Fruit fly (Drosophila melanogaster) whole organism, embryonic: Measurements from ENCODE around the gene p24-2.

Experiments used
- C15 ChIP-seq: fragments of 200-800 bp; sonication (Bioruptor generic); IDR thresholded peaks from 3 replicates; pipeline ENCODE4 v1.3.6; 2022; ENCODE audit warnings: missing biosample characterization, missing genetic modification characterization
- CG10267 ChIP-seq: fragments of 200-800 bp; sonication (Bioruptor generic); optimal IDR thresholded peaks from 2 replicates; lab custom pipeline; 2018; ENCODE audit warnings: missing biosample characterization, mild to moderate bottlenecking, missing genetic modification characterization, moderate library complexity
- CG10366 ChIP-seq: fragments of 200-800 bp; sonication (Bioruptor generic); IDR thresholded peaks from 2 replicates; pipeline ENCODE4 v1.3.6; 2022; ENCODE audit warnings: missing biosample characterization, missing genetic modification characterization
- CG12155 ChIP-seq: fragments of 200-800 bp; sonication (Bioruptor generic); optimal IDR thresholded peaks from 3 replicates; lab custom pipeline; 2016; ENCODE audit warnings: missing biosample characterization, missing genetic modification characterization
- CG1233 ChIP-seq: fragments of 200-800 bp; sonication (Bioruptor generic); optimal IDR thresholded peaks from 4 replicates; lab custom pipeline; 2018; ENCODE audit warnings: missing biosample characterization, mild to moderate bottlenecking, missing genetic modification characterization
- CG12391 ChIP-seq: fragments of 200-800 bp; sonication (Bioruptor generic); optimal IDR thresholded peaks from 3 replicates; lab custom pipeline; 2018; ENCODE audit warnings: missing biosample characterization, mild to moderate bottlenecking, missing genetic modification characterization, moderate library complexity
- CG12744 ChIP-seq: fragments of 200-800 bp; sonication (Bioruptor generic); optimal IDR thresholded peaks from 2 replicates; lab custom pipeline; 2016; ENCODE audit warnings: missing biosample characterization, missing genetic modification characterization
- CG13287 ChIP-seq: fragments of 200-800 bp; sonication (Bioruptor generic); IDR thresholded peaks from 2 replicates; pipeline ENCODE4 v1.3.6; 2022; ENCODE audit warnings: missing biosample characterization, missing genetic modification characterization; ENCODE audit not compliant: partially characterized antibody
- CG14860 ChIP-seq: fragments of 200-800 bp; sonication (Bioruptor generic); IDR thresholded peaks from 3 replicates; pipeline ENCODE4 v1.3.6; 2022; ENCODE audit warnings: missing biosample characterization, missing genetic modification characterization; ENCODE audit not compliant: partially characterized antibody
- CG1602 ChIP-seq: fragments of 200-800 bp; sonication (Bioruptor generic); optimal IDR thresholded peaks from 3 replicates; lab custom pipeline; 2016; ENCODE audit warnings: missing biosample characterization, missing genetic modification characterization
- CG17612 ChIP-seq: fragments of 200-800 bp; sonication (Bioruptor generic); IDR thresholded peaks from 2 replicates; pipeline ENCODE4 v1.3.6; 2022; ENCODE audit warnings: missing biosample characterization, missing genetic modification characterization
- CG18764 ChIP-seq: fragments of 200-800 bp; sonication (Bioruptor generic); optimal IDR thresholded peaks from 3 replicates; lab custom pipeline; 2016; ENCODE audit warnings: missing biosample characterization, missing genetic modification characterization
- CG3065 ChIP-seq: fragments of 200-800 bp; sonication (Bioruptor generic); optimal IDR thresholded peaks from 2 replicates; lab custom pipeline; 2016; ENCODE audit warnings: missing biosample characterization, missing genetic modification characterization
- CG31365 ChIP-seq: fragments of 200-800 bp; sonication (Bioruptor generic); optimal IDR thresholded peaks from 2 replicates; lab custom pipeline; 2018; ENCODE audit warnings: missing biosample characterization, mild to moderate bottlenecking, missing genetic modification characterization
- CG34224 ChIP-seq: fragments of 200-800 bp; sonication (Bioruptor generic); IDR thresholded peaks from 3 replicates; pipeline ENCODE4 v1.3.6; 2022; ENCODE audit warnings: missing biosample characterization, missing genetic modification characterization; ENCODE audit not compliant: partially characterized antibody
- CG34422 ChIP-seq: fragments of 200-800 bp; sonication (Bioruptor generic); IDR thresholded peaks from 3 replicates; pipeline ENCODE4 v1.3.6; 2022; ENCODE audit warnings: missing biosample characterization, missing genetic modification characterization
- CG3838 ChIP-seq: fragments of 200-800 bp; sonication (Bioruptor generic); optimal IDR thresholded peaks from 3 replicates; lab custom pipeline; 2016; ENCODE audit warnings: missing biosample characterization, missing genetic modification characterization
- CG4617 ChIP-seq: fragments of 200-800 bp; sonication (Bioruptor generic); optimal IDR thresholded peaks from 3 replicates; lab custom pipeline; 2016; ENCODE audit warnings: missing biosample characterization, missing genetic modification characterization, borderline replicate concordance
- CG6683 ChIP-seq: fragments of 200-800 bp; sonication (Bioruptor generic); optimal IDR thresholded peaks from 2 replicates; lab custom pipeline; 2017; ENCODE audit warnings: missing biosample characterization, mild to moderate bottlenecking, missing genetic modification characterization, missing genetic modification reagents
- CG7928 ChIP-seq: fragments of 200-800 bp; sonication (Bioruptor generic); optimal IDR thresholded peaks from 2 replicates; lab custom pipeline; 2017; ENCODE audit warnings: missing biosample characterization, mild to moderate bottlenecking, missing genetic modification characterization
- CG8478 ChIP-seq: fragments of >200 bp; optimal IDR thresholded peaks from 2 replicates; lab custom pipeline; 2018
- CG9609 ChIP-seq: fragments of 200-800 bp; sonication (Bioruptor generic); optimal IDR thresholded peaks from 3 replicates; lab custom pipeline; 2016; ENCODE audit warnings: missing biosample characterization, missing genetic modification characterization
- D ChIP-seq, 2 experiments: fragments of 200-800 bp in 1 of 2; fragments of >200 bp in 1 of 2; sonication (Bioruptor generic) in 1 of 2; optimal IDR thresholded peaks; 2 replicates in 1 of 2; 3 replicates in 1 of 2; lab custom pipeline; 2017; ENCODE audit warnings: mild to moderate bottlenecking in 1 of 2, missing biosample characterization in 1 of 2, missing genetic modification characterization in 1 of 2, missing genetic modification reagents in 1 of 2
- Dfd ChIP-seq, 2 experiments: fragments of >200 bp; optimal IDR thresholded peaks; 2 replicates each; lab custom pipeline; 2017; ENCODE audit warnings: missing biosample characterization in 2 of 2, missing genetic modification characterization in 2 of 2
- Doc3 ChIP-seq: fragments of 200-800 bp; sonication (Bioruptor generic); IDR thresholded peaks from 3 replicates; pipeline ENCODE4 v1.3.6; 2022; ENCODE audit warnings: missing biosample characterization, missing genetic modification characterization; ENCODE audit not compliant: partially characterized antibody
- Eip74EF ChIP-seq, 2 experiments: fragments of 200-800 bp in 1 of 2; fragments of >200 bp in 1 of 2; sonication (Bioruptor generic) in 1 of 2; optimal IDR thresholded peaks; 2 replicates each; lab custom pipeline; 2017 to 2019; ENCODE audit warnings: missing biosample characterization in 2 of 2, missing genetic modification characterization in 2 of 2, mild to moderate bottlenecking in 1 of 2, moderate library complexity in 1 of 2
- HLH54F ChIP-seq: fragments of 200-800 bp; sonication (Bioruptor generic); optimal IDR thresholded peaks from 3 replicates; lab custom pipeline; 2016; ENCODE audit warnings: missing biosample characterization, missing genetic modification characterization
- Hr3 ChIP-seq: fragments of 200-800 bp; sonication (Bioruptor generic); optimal IDR thresholded peaks from 3 replicates; lab custom pipeline; 2016; ENCODE audit warnings: missing biosample characterization, missing genetic modification characterization
- NC2β ChIP-seq: fragments of 200-800 bp; sonication (Bioruptor generic); optimal IDR thresholded peaks from 2 replicates; lab custom pipeline; 2016; ENCODE audit warnings: missing biosample characterization, missing genetic modification characterization
- Nf-YC ChIP-seq: fragments of 200-800 bp; optimal IDR thresholded peaks from 3 replicates; lab custom pipeline; 2019; ENCODE audit warnings: missing biosample characterization, mild to moderate bottlenecking, missing genetic modification characterization, moderate library complexity
- Scr ChIP-seq: fragments of 200-800 bp; sonication (Bioruptor generic); IDR thresholded peaks from 2 replicates; pipeline ENCODE4 v1.3.6; 2022; ENCODE audit warnings: missing biosample characterization, missing genetic modification characterization; ENCODE audit not compliant: partially characterized antibody
- Sry-δ ChIP-seq: fragments of 200-800 bp; sonication (Bioruptor generic); optimal IDR thresholded peaks from 2 replicates; lab custom pipeline; 2016; ENCODE audit warnings: missing biosample characterization, missing genetic modification characterization
- ase ChIP-seq: fragments of 200-800 bp; sonication (Bioruptor generic); IDR thresholded peaks from 3 replicates; pipeline ENCODE4 v1.3.6; 2022; ENCODE audit warnings: missing biosample characterization, missing genetic modification characterization
- az2 ChIP-seq: fragments of 200-800 bp; sonication (Bioruptor generic); optimal IDR thresholded peaks from 3 replicates; lab custom pipeline; 2016; ENCODE audit warnings: missing biosample characterization, missing genetic modification characterization
- bbx ChIP-seq: fragments of 200-800 bp; sonication (Bioruptor generic); IDR thresholded peaks from 2 replicates; pipeline ENCODE4 v1.3.6; 2022; ENCODE audit warnings: missing biosample characterization, missing genetic modification characterization; ENCODE audit not compliant: partially characterized antibody
- chm ChIP-seq: fragments of 200-800 bp; sonication (Bioruptor generic); IDR thresholded peaks from 2 replicates; pipeline ENCODE4 v1.3.6; 2022; ENCODE audit warnings: missing biosample characterization, missing genetic modification characterization
- da ChIP-seq: fragments of 200-800 bp; sonication (Bioruptor generic); optimal IDR thresholded peaks from 2 replicates; lab custom pipeline; 2016; ENCODE audit warnings: missing biosample characterization, missing genetic modification characterization
- esg ChIP-seq: fragments of 200-800 bp; sonication (Bioruptor generic); conservative IDR thresholded peaks from 2 replicates; pipeline ENCODE4 v1.3.6; 2022; ENCODE audit warnings: missing biosample characterization, missing genetic modification characterization
- insv ChIP-seq, 2 experiments: fragments of 200-800 bp; sonication (Bioruptor generic); optimal IDR thresholded peaks; 3 replicates each; lab custom pipeline; 2016 to 2018; ENCODE audit warnings: missing biosample characterization in 2 of 2, missing genetic modification characterization in 2 of 2
- inv ChIP-seq: fragments of 200-800 bp; sonication (Bioruptor generic); IDR thresholded peaks from 2 replicates; pipeline ENCODE4 v1.3.6; 2022; ENCODE audit warnings: missing biosample characterization, missing genetic modification characterization; ENCODE audit not compliant: partially characterized antibody
- kah ChIP-seq: fragments of 200-800 bp; sonication (Bioruptor generic); optimal IDR thresholded peaks from 2 replicates; lab custom pipeline; 2018; ENCODE audit warnings: missing biosample characterization, mild to moderate bottlenecking, missing genetic modification characterization
- lbe ChIP-seq: fragments of 200-800 bp; sonication (Bioruptor generic); optimal IDR thresholded peaks from 2 replicates; lab custom pipeline; 2016; ENCODE audit warnings: missing biosample characterization, mild to moderate bottlenecking, missing genetic modification characterization
- lola ChIP-seq, 3 experiments: fragments of >200 bp in 2 of 3; fragments of 200-800 bp in 1 of 3; sonication (Bioruptor generic) in 1 of 3; optimal IDR thresholded peaks; 2 replicates each; lab custom pipeline; 2017 to 2019; ENCODE audit warnings: missing biosample characterization in 3 of 3, missing genetic modification characterization in 3 of 3, mild to moderate bottlenecking in 1 of 3, moderate library complexity in 1 of 3
- maf-S ChIP-seq: fragments of 200-800 bp; sonication (Bioruptor generic); optimal IDR thresholded peaks from 2 replicates; lab custom pipeline; 2016; ENCODE audit warnings: missing biosample characterization, missing genetic modification characterization
- phol ChIP-seq: fragments of 200-800 bp; sonication (Bioruptor generic); optimal IDR thresholded peaks from 3 replicates; lab custom pipeline; 2018; ENCODE audit warnings: missing biosample characterization, mild to moderate bottlenecking, missing genetic modification characterization, moderate library complexity
- pita ChIP-seq: fragments of 200-800 bp; sonication (Bioruptor generic); optimal IDR thresholded peaks from 2 replicates; lab custom pipeline; 2017; ENCODE audit warnings: missing biosample characterization, mild to moderate bottlenecking, missing genetic modification characterization
- slp2 ChIP-seq: fragments of 200-800 bp; sonication (Bioruptor generic); optimal IDR thresholded peaks from 2 replicates; lab custom pipeline; 2016; ENCODE audit warnings: missing biosample characterization, missing genetic modification characterization
- sqz ChIP-seq: fragments of 200-800 bp; sonication (Bioruptor generic); optimal IDR thresholded peaks from 3 replicates; lab custom pipeline; 2018; ENCODE audit warnings: missing biosample characterization, mild to moderate bottlenecking, missing genetic modification characterization
- tup ChIP-seq: fragments of 200-800 bp; sonication (Bioruptor generic); optimal IDR thresholded peaks from 2 replicates; lab custom pipeline; 2016; ENCODE audit warnings: missing biosample characterization, mild to moderate bottlenecking, missing genetic modification characterization, moderate library complexity
- zf30C ChIP-seq: fragments of 200-800 bp; sonication (Bioruptor generic); optimal IDR thresholded peaks from 3 replicates; lab custom pipeline; 2018; ENCODE audit warnings: missing biosample characterization, mild to moderate bottlenecking, missing genetic modification characterization

The p24-2 gene

dm6 chr3R:9740713-9741112, 48.1 kb upstream of the p24-2 start, which contains the start of gene Pnn (continued):
- TF ChIP-seq CG7928 (GFP tag; lab: Kevin White, UChicago) (no peak), Eip74EF (GFP tag; optimal IDR thresholded peaks at IDR 0.05; lab: Kevin White, UChicago) (no peak), C15 (no peak), ase (GFP tag; lab: Robert Waterston, UW) (no peak), az2 (GFP tag; lab: Kevin White, UChicago) (no peak), phol (peak; percentile 21), da (no peak), CG4617 (peak; percentile 77), CG31365 (no peak), CG9609 (no peak), Doc3 (GFP tag; lab: Robert Waterston, UW) (peak; percentile 86), CG10267 (tag; lab: Kevin White, UChicago) (peak; percentile 40), CG10366 (GFP tag; lab: Robert Waterston, UW) (no peak), Nf-YC (tag; lab: Kevin White, UChicago) (peak; percentile 32), slp2 (no peak), NC2β (no peak), CG12744 (GFP tag; lab: Kevin White, UChicago) (no peak), lbe (GFP tag; lab: Kevin White, UChicago) (no peak), CG13287 (GFP tag; lab: Robert Waterston, UW) (peak; percentile 95), CG1602 (no peak), CG3838 (GFP tag; lab: Kevin White, UChicago) (no peak), Sry-δ (GFP tag; lab: Kevin White, UChicago) (peak; percentile 83), Scr (GFP tag; lab: Robert Waterston, UW) (peak; percentile 93), CG12391 (tag; lab: Kevin White, UChicago) (peak; percentile 49), CG8478 (lab: Kevin White, UChicago) (no peak), tup (no peak), Dfd (GFP tag; optimal IDR thresholded peaks at IDR 0.05; lab: Kevin White, UChicago) (no peak), esg (GFP tag; lab: Robert Waterston, UW) (no peak), inv (GFP tag; lab: Robert Waterston, UW) (peak; percentile 86), HLH54F (GFP tag; lab: Kevin White, UChicago) (no peak), kah (GFP tag; lab: Kevin White, UChicago) (no peak), CG6683 (GFP tag; lab: Kevin White, UChicago) (no peak), zf30C (no peak), chm (GFP tag; lab: Robert Waterston, UW) (no peak), maf-S (GFP tag; lab: Kevin White, UChicago) (no peak), lola (GFP tag; optimal IDR thresholded peaks at IDR 0.05; lab: Kevin White, UChicago) (no peak), Hr3 (no peak), CG17612 (GFP tag; lab: Robert Waterston, UW) (no peak), CG34224 (GFP tag; lab: Robert Waterston, UW) (peak; percentile 88), CG34422 (no peak), CG12155 (GFP tag; lab: Kevin White, UChicago) (no peak), sqz (GFP tag; lab: Kevin White, UChicago) (peak; percentile 65), insv (GFP tag; optimal IDR thresholded peaks at IDR 0.05; lab: Kevin White, UChicago) (no peak), pita (GFP tag; lab: Kevin White, UChicago) (no peak), D (optimal IDR thresholded peaks at IDR 0.05; lab: Kevin White, UChicago) (no peak), D (GFP tag; optimal IDR thresholded peaks at IDR 0.05; lab: Kevin White, UChicago) (peak; percentile 16), CG3065 (GFP tag; lab: Kevin White, UChicago) (no peak), CG1233 (GFP tag; lab: Kevin White, UChicago) (no peak), CG18764 (GFP tag; lab: Kevin White, UChicago) (no peak), bbx (GFP tag; lab: Robert Waterston, UW) (peak; percentile 88), CG14860 (peak; percentile 81)
